Fruit fly (Drosophila melanogaster) S2 (cell line): ENCODE results near the gene Epp.

Source experiments
- CG8478 ChIP-seq: fragments of >200 bp; optimal IDR thresholded peaks from 2 replicates; lab custom pipeline; 2018
- CTCF ChIP-seq, 2 experiments: fragments of >200 bp; optimal IDR thresholded peaks; 2 replicates each; lab custom pipeline; 2018

dm6 chr3R:23942965-23943413 is 49.7 kb downstream of the Epp start, which contains the start of gene Gdh:
- TF ChIP-seq CG8478 (lab: Kevin White, UChicago) (no peak), CTCF (optimal IDR thresholded peaks at IDR 0.05; lab: Kevin White, UChicago) (no peak)
